Fruit fly (Drosophila melanogaster) whole organism, embryonic: ENCODE data around the gene MESR6.

Experiments
- Adf1 ChIP-seq: fragments of 200-800 bp; sonication (Bioruptor generic); IDR thresholded peaks from 2 replicates; pipeline ENCODE4 v1.3.6; 2022; ENCODE audit warnings: missing biosample characterization, missing genetic modification characterization
- Asciz ChIP-seq: fragments of 200-800 bp; sonication (Bioruptor generic); optimal IDR thresholded peaks from 2 replicates; lab custom pipeline; 2017; ENCODE audit warnings: missing biosample characterization, mild to moderate bottlenecking, missing genetic modification characterization, missing genetic modification reagents
- B-H1 ChIP-seq: fragments of 200-800 bp; sonication (Bioruptor generic); IDR thresholded peaks from 3 replicates; pipeline ENCODE4 v1.3.6; 2022; ENCODE audit warnings: missing biosample characterization, missing genetic modification characterization
- CG10147 ChIP-seq: fragments of 200-800 bp; sonication (Bioruptor generic); optimal IDR thresholded peaks from 2 replicates; lab custom pipeline; 2019; ENCODE audit warnings: missing biosample characterization, mild to moderate bottlenecking, missing genetic modification characterization, moderate library complexity
- CG12299 ChIP-seq: fragments of 200-800 bp; sonication (Bioruptor generic); optimal IDR thresholded peaks from 2 replicates; lab custom pipeline; 2018; ENCODE audit warnings: missing biosample characterization, mild to moderate bottlenecking, missing genetic modification characterization
- CG13123 ChIP-seq: fragments of 200-800 bp; sonication (Bioruptor generic); optimal IDR thresholded peaks from 2 replicates; lab custom pipeline; 2016; ENCODE audit warnings: missing biosample characterization, missing genetic modification characterization
- CG16779 ChIP-seq: fragments of 200-800 bp; sonication (Bioruptor generic); IDR thresholded peaks from 2 replicates; pipeline ENCODE4 v1.3.6; 2022; ENCODE audit warnings: missing biosample characterization, missing genetic modification characterization
- CG17568 ChIP-seq: fragments of 200-800 bp; sonication (Bioruptor generic); optimal IDR thresholded peaks from 2 replicates; lab custom pipeline; 2018; ENCODE audit warnings: missing biosample characterization, mild to moderate bottlenecking, missing genetic modification characterization, moderate library complexity
- CG18262 ChIP-seq: fragments of 200-800 bp; optimal IDR thresholded peaks from 3 replicates; lab custom pipeline; 2019; ENCODE audit warnings: missing biosample characterization, mild to moderate bottlenecking, missing genetic modification characterization, moderate library complexity
- CG18619 ChIP-seq: fragments of 200-800 bp; sonication (Bioruptor generic); optimal IDR thresholded peaks from 3 replicates; lab custom pipeline; 2017; ENCODE audit warnings: missing biosample characterization, mild to moderate bottlenecking, missing genetic modification characterization
- CG2116 ChIP-seq: fragments of 200-800 bp; sonication (Bioruptor generic); optimal IDR thresholded peaks from 3 replicates; lab custom pipeline; 2018; ENCODE audit warnings: missing biosample characterization, mild to moderate bottlenecking, missing genetic modification characterization
- CG2202 ChIP-seq: fragments of 200-800 bp; sonication (Bioruptor generic); optimal IDR thresholded peaks from 2 replicates; lab custom pipeline; 2018; ENCODE audit warnings: missing biosample characterization, mild to moderate bottlenecking, missing genetic modification characterization
- CG32532 ChIP-seq: fragments of 200-800 bp; sonication (Bioruptor generic); IDR thresholded peaks from 2 replicates; pipeline ENCODE4 v1.3.6; 2022; ENCODE audit warnings: missing biosample characterization, missing genetic modification characterization
- CG34422 ChIP-seq: fragments of 200-800 bp; sonication (Bioruptor generic); IDR thresholded peaks from 3 replicates; pipeline ENCODE4 v1.3.6; 2022; ENCODE audit warnings: missing biosample characterization, missing genetic modification characterization
- CG3847 ChIP-seq: fragments of 200-800 bp; sonication (Bioruptor generic); IDR thresholded peaks from 2 replicates; pipeline ENCODE4 v1.3.6; 2022; ENCODE audit warnings: missing biosample characterization, missing genetic modification characterization
- CG42726 ChIP-seq: fragments of 200-800 bp; sonication (Bioruptor generic); IDR thresholded peaks from 2 replicates; pipeline ENCODE4 v1.3.6; 2022; ENCODE audit warnings: missing biosample characterization, missing genetic modification characterization; ENCODE audit not compliant: partially characterized antibody
- CG4820 ChIP-seq: fragments of 200-800 bp; sonication (Bioruptor generic); optimal IDR thresholded peaks from 3 replicates; lab custom pipeline; 2016; ENCODE audit warnings: missing biosample characterization, missing genetic modification characterization
- CG6813 ChIP-seq: fragments of 200-800 bp; sonication (Bioruptor generic); optimal IDR thresholded peaks from 2 replicates; lab custom pipeline; 2017; ENCODE audit warnings: missing biosample characterization, missing genetic modification characterization, mild to moderate bottlenecking, moderate library complexity, missing genetic modification reagents
- CG7786 ChIP-seq: fragments of 200-800 bp; sonication (Bioruptor generic); optimal IDR thresholded peaks from 2 replicates; lab custom pipeline; 2016; ENCODE audit warnings: missing biosample characterization, missing genetic modification characterization
- CG8281 ChIP-seq: fragments of 200-800 bp; sonication (Bioruptor generic); optimal IDR thresholded peaks from 2 replicates; lab custom pipeline; 2018; ENCODE audit warnings: missing biosample characterization, mild to moderate bottlenecking, missing genetic modification characterization, moderate library complexity
- Camta ChIP-seq: fragments of 200-800 bp; sonication (Bioruptor generic); optimal IDR thresholded peaks from 2 replicates; lab custom pipeline; 2016; ENCODE audit warnings: missing biosample characterization, missing genetic modification characterization
- Dad ChIP-seq: fragments of 200-800 bp; sonication (Bioruptor generic); optimal IDR thresholded peaks from 3 replicates; lab custom pipeline; 2016; ENCODE audit warnings: missing biosample characterization, missing genetic modification characterization
- Dip3 ChIP-seq: fragments of 200-800 bp; sonication (Bioruptor generic); optimal IDR thresholded peaks from 3 replicates; lab custom pipeline; 2016; ENCODE audit warnings: missing biosample characterization, missing genetic modification characterization
- Gug ChIP-seq: fragments of 200-800 bp; sonication (Bioruptor generic); IDR thresholded peaks from 4 replicates; pipeline ENCODE4 v1.3.6; 2022; ENCODE audit warnings: missing biosample characterization, missing genetic modification characterization
- H15 ChIP-seq: fragments of 200-800 bp; sonication (Bioruptor generic); IDR thresholded peaks from 3 replicates; pipeline ENCODE4 v1.3.6; 2022; ENCODE audit warnings: missing biosample characterization, missing genetic modification characterization
- HLH54F ChIP-seq: fragments of 200-800 bp; sonication (Bioruptor generic); optimal IDR thresholded peaks from 3 replicates; lab custom pipeline; 2016; ENCODE audit warnings: missing biosample characterization, missing genetic modification characterization
- Hr3 ChIP-seq: fragments of 200-800 bp; sonication (Bioruptor generic); optimal IDR thresholded peaks from 3 replicates; lab custom pipeline; 2016; ENCODE audit warnings: missing biosample characterization, missing genetic modification characterization
- MBD-R2 ChIP-seq: fragments of 200-800 bp; sonication (Bioruptor generic); IDR thresholded peaks from 2 replicates; pipeline ENCODE4 v1.3.6; 2022; ENCODE audit warnings: missing biosample characterization, missing genetic modification characterization
- Nf-YB ChIP-seq: fragments of 200-800 bp; sonication (Bioruptor generic); optimal IDR thresholded peaks from 3 replicates; lab custom pipeline; 2019; ENCODE audit warnings: missing biosample characterization, mild to moderate bottlenecking, missing genetic modification characterization, moderate library complexity
- Oli ChIP-seq: fragments of 200-800 bp; sonication (Bioruptor generic); optimal IDR thresholded peaks from 2 replicates; lab custom pipeline; 2018; ENCODE audit warnings: missing biosample characterization, mild to moderate bottlenecking, missing genetic modification characterization, moderate library complexity
- PHDP ChIP-seq: fragments of 200-800 bp; sonication (Bioruptor generic); optimal IDR thresholded peaks from 3 replicates; lab custom pipeline; 2018; ENCODE audit warnings: missing biosample characterization, mild to moderate bottlenecking, missing genetic modification characterization, moderate library complexity
- Poxn ChIP-seq: fragments of 200-800 bp; sonication (Bioruptor generic); IDR thresholded peaks from 2 replicates; pipeline ENCODE4 v1.3.6; 2022; ENCODE audit warnings: missing biosample characterization, missing genetic modification characterization
- Taf1 ChIP-seq: fragments of 200-800 bp; sonication (Bioruptor generic); IDR thresholded peaks from 2 replicates; pipeline ENCODE4 v1.3.6; 2022; ENCODE audit warnings: missing biosample characterization, missing genetic modification characterization
- Trl ChIP-seq, 3 experiments: fragments of >200 bp in 2 of 3; fragments of 200-800 bp in 1 of 3; sonication (Bioruptor generic) in 1 of 3; optimal IDR thresholded peaks; 2 replicates in 1 of 3; 3 replicates in 2 of 3; lab custom pipeline; 2016 to 2017; ENCODE audit warnings: missing biosample characterization in 1 of 3, missing genetic modification characterization in 1 of 3
- bcd ChIP-seq: fragments of 200-800 bp; sonication (Bioruptor generic); optimal IDR thresholded peaks from 2 replicates; lab custom pipeline; 2017; ENCODE audit warnings: missing biosample characterization, mild to moderate bottlenecking, missing genetic modification characterization
- bowl ChIP-seq: fragments of 200-800 bp; sonication (Bioruptor generic); IDR thresholded peaks from 2 replicates; pipeline ENCODE4 v1.3.6; 2022; ENCODE audit warnings: missing biosample characterization, missing genetic modification characterization
- chinmo ChIP-seq: fragments of 200-800 bp; sonication (Bioruptor generic); IDR thresholded peaks from 4 replicates; pipeline ENCODE4 v1.3.6; 2022; ENCODE audit warnings: missing biosample characterization, missing genetic modification characterization; ENCODE audit not compliant: partially characterized antibody
- ci ChIP-seq: fragments of 200-800 bp; sonication (Bioruptor generic); IDR thresholded peaks from 3 replicates; pipeline ENCODE4 v1.3.6; 2022; ENCODE audit warnings: missing biosample characterization, missing genetic modification characterization
- ems ChIP-seq: fragments of 200-800 bp; sonication (Bioruptor generic); optimal IDR thresholded peaks from 3 replicates; lab custom pipeline; 2016; ENCODE audit warnings: missing biosample characterization, missing genetic modification characterization
- fd102C ChIP-seq: fragments of 200-800 bp; sonication (Bioruptor generic); optimal IDR thresholded peaks from 2 replicates; lab custom pipeline; 2018; ENCODE audit warnings: missing biosample characterization, mild to moderate bottlenecking, missing genetic modification characterization, moderate library complexity
- gce ChIP-seq: fragments of 200-800 bp; sonication (Bioruptor generic); IDR thresholded peaks from 3 replicates; pipeline ENCODE4 v1.3.6; 2022; ENCODE audit warnings: missing biosample characterization, missing genetic modification characterization
- gcm2 ChIP-seq: fragments of 200-800 bp; sonication (Bioruptor generic); optimal IDR thresholded peaks from 2 replicates; lab custom pipeline; 2016; ENCODE audit warnings: missing biosample characterization, missing genetic modification characterization
- gro ChIP-seq: fragments of 200-800 bp; sonication (Bioruptor generic); optimal IDR thresholded peaks from 2 replicates; lab custom pipeline; 2016; ENCODE audit warnings: missing biosample characterization, missing genetic modification characterization
- jigr1 ChIP-seq: fragments of 200-800 bp; sonication (Bioruptor generic); IDR thresholded peaks from 3 replicates; pipeline ENCODE4 v1.3.6; 2022; ENCODE audit warnings: missing biosample characterization, missing genetic modification characterization
- lov ChIP-seq, 2 experiments: fragments of 200-800 bp in 1 of 2; fragments of >200 bp in 1 of 2; sonication (Bioruptor generic) in 1 of 2; IDR thresholded peaks in 1 of 2; optimal IDR thresholded peaks in 1 of 2; 2 replicates in 1 of 2; 3 replicates in 1 of 2; pipeline versions ENCODE4 v1.3.6 to Lab custom; 2017 to 2022; ENCODE audit warnings: missing biosample characterization in 1 of 2, missing genetic modification characterization in 1 of 2
- mld ChIP-seq: fragments of 200-800 bp; sonication (Bioruptor generic); IDR thresholded peaks from 3 replicates; pipeline ENCODE4 v1.3.6; 2022; ENCODE audit warnings: missing biosample characterization, missing genetic modification characterization; ENCODE audit not compliant: partially characterized antibody
- salm ChIP-seq: fragments of 200-800 bp; sonication (Bioruptor generic); optimal IDR thresholded peaks from 2 replicates; lab custom pipeline; 2018; ENCODE audit warnings: missing biosample characterization, mild to moderate bottlenecking, missing genetic modification characterization
- seq ChIP-seq: fragments of 200-800 bp; sonication (Bioruptor generic); IDR thresholded peaks from 2 replicates; pipeline ENCODE4 v1.3.6; 2022; ENCODE audit warnings: missing biosample characterization, missing genetic modification characterization

The MESR6 gene

dm6 chr3L:19086364-19087200, 5.9 kb upstream of the MESR6 start, which contains the start of gene Mkp3 (continued):
- TF ChIP-seq CG18619 (GFP tag; lab: Kevin White, UChicago) (peak; percentile 90), gcm2 (GFP tag; lab: Kevin White, UChicago) (peak; percentile 14), Dip3 (no peak), CG7786 (no peak), B-H1 (peak; percentile 79; the same call in 2 of the 3 replicates), CG4820 (peak; percentile 63), HLH54F (no peak), fd102C (no peak), CG6813 (GFP tag; lab: Kevin White, UChicago) (peak; percentile 93), CG2116 (GFP tag; lab: Kevin White, UChicago) (peak; percentile 41), salm (peak; percentile 92), Asciz (GFP tag; lab: Kevin White, UChicago) (peak; percentile 86), CG16779 (GFP tag; lab: Robert Waterston, UW) (peak; percentile 57; the same call in 1 of the 2 replicates), bowl (GFP tag; lab: Robert Waterston, UW) (peak; percentile 61), ci (peak; percentile 82), jigr1 (no peak), Gug (peak; percentile 72), CG18262 (tag; lab: Kevin White, UChicago) (peak; percentile 100), bcd (peak; percentile 92), Oli (peak; percentile 90), CG10147 (GFP tag; lab: Kevin White, UChicago) (peak; percentile 93), CG17568 (GFP tag; lab: Kevin White, UChicago) (peak; percentile 85), CG8281 (peak; percentile 77), mld (GFP tag; lab: Robert Waterston, UW) (no peak), CG3847 (GFP tag; lab: Robert Waterston, UW) (peak; percentile 91), MBD-R2 (peak; percentile 62), gce (GFP tag; lab: Robert Waterston, UW) (peak; percentile 73; the same call in 2 of the 3 replicates), CG13123 (GFP tag; lab: Kevin White, UChicago) (peak; percentile 9), Trl (optimal IDR thresholded peaks at IDR 0.05; lab: Kevin White, UChicago) (peak; percentile 91 to 94), Trl (GFP tag; optimal IDR thresholded peaks at IDR 0.05; lab: Kevin White, UChicago) (peak; percentile 33), CG42726 (no peak), CG2202 (tag; lab: Kevin White, UChicago) (peak; percentile 55), H15 (GFP tag; lab: Robert Waterston, UW) (peak; percentile 76), Poxn (peak; percentile 65), CG12299 (tag; lab: Kevin White, UChicago) (peak; percentile 86), Dad (GFP tag; lab: Kevin White, UChicago) (no peak), gro (GFP tag; lab: Kevin White, UChicago) (no peak), Adf1 (GFP tag; lab: Robert Waterston, UW) (peak; percentile 72), Nf-YB (GFP tag; lab: Kevin White, UChicago) (peak; percentile 77), chinmo (peak; percentile 82; the same call in 2 of the 4 replicates), Camta (GFP tag; lab: Kevin White, UChicago) (no peak), lov (optimal IDR thresholded peaks at IDR 0.05; lab: Kevin White, UChicago) (no peak), lov (GFP tag; IDR thresholded peaks at IDR 0.05; lab: Robert Waterston, UW) (peak; percentile 77; the same call in 1 of the 3 replicates), seq (GFP tag; lab: Robert Waterston, UW) (peak; percentile 92), Taf1 (GFP tag; lab: Robert Waterston, UW) (peak; percentile 79), Hr3 (GFP tag; lab: Kevin White, UChicago) (peak; percentile 80), CG32532 (GFP tag; lab: Robert Waterston, UW) (peak; percentile 93), ems (GFP tag; lab: Kevin White, UChicago) (peak; percentile 5), PHDP (tag; lab: Kevin White, UChicago) (peak; percentile 94), CG34422 (GFP tag; lab: Robert Waterston, UW) (peak; percentile 91)
